Worm (Caenorhabditis elegans) whole organism, L3 larva: Measurements from ENCODE around the gene T01G5.7.

Experiments used
- R02D3.7 ChIP-seq: fragments of 150-350 bp; optimal IDR thresholded peaks from 2 replicates; lab custom pipeline; 2014; ENCODE audit warnings: missing biosample characterization, missing genetic modification characterization
- ZK546.5 ChIP-seq: sonication (generic microtip); optimal IDR thresholded peaks from 2 replicates; lab custom pipeline; 2017; ENCODE audit warnings: missing biosample characterization, missing genetic modification characterization
- aly-2 ChIP-seq: fragments of 150-350 bp; optimal IDR thresholded peaks from 2 replicates; lab custom pipeline; 2014; ENCODE audit warnings: missing biosample characterization, missing genetic modification characterization
- ama-1 ChIP-seq: fragments of 150-350 bp; optimal IDR thresholded peaks from 2 replicates; lab custom pipeline; 2018
- ceh-16 ChIP-seq: sonication (generic microtip); optimal IDR thresholded peaks from 2 replicates; lab custom pipeline; 2017; ENCODE audit warnings: missing biosample characterization, missing genetic modification characterization
- ceh-28 ChIP-seq: fragments of 150-350 bp; optimal IDR thresholded peaks from 2 replicates; lab custom pipeline; 2014; ENCODE audit warnings: missing biosample characterization, missing genetic modification reagents, missing genetic modification characterization
- ceh-9 ChIP-seq: sonication (generic microtip); optimal IDR thresholded peaks from 2 replicates; lab custom pipeline; 2018; ENCODE audit warnings: missing biosample characterization, missing genetic modification characterization
- daf-12 ChIP-seq: fragments of 150-350 bp; optimal IDR thresholded peaks from 2 replicates; lab custom pipeline; 2014; ENCODE audit warnings: missing biosample characterization, missing genetic modification reagents, missing genetic modification characterization
- egl-27 ChIP-seq: sonication (generic microtip); optimal IDR thresholded peaks from 4 replicates; lab custom pipeline; 2017; ENCODE audit warnings: missing biosample characterization, missing genetic modification reagents, missing genetic modification characterization
- elt-1 ChIP-seq: fragments of 150-350 bp; optimal IDR thresholded peaks from 2 replicates; lab custom pipeline; 2014; ENCODE audit warnings: missing biosample characterization, missing genetic modification characterization
- elt-2 ChIP-seq: sonication (generic microtip); optimal IDR thresholded peaks from 2 replicates; lab custom pipeline; 2016; ENCODE audit warnings: missing genetic modification reagents, mild to moderate bottlenecking, missing genetic modification characterization, missing compliant biosample characterization
- elt-3 ChIP-seq, 3 experiments: fragments of 150-350 bp in 1 of 3; sonication (generic microtip) in 2 of 3; optimal IDR thresholded peaks; 2 replicates in 2 of 3; 4 replicates in 1 of 3; lab custom pipeline; 2014 to 2017; ENCODE audit warnings: missing biosample characterization in 3 of 3, missing genetic modification characterization in 3 of 3
- fkh-10 ChIP-seq: sonication (generic microtip); optimal IDR thresholded peaks from 2 replicates; lab custom pipeline; 2017; ENCODE audit warnings: missing biosample characterization, missing genetic modification reagents, missing genetic modification characterization
- fos-1 ChIP-seq: fragments of 150-350 bp; optimal IDR thresholded peaks from 2 replicates; lab custom pipeline; 2014; ENCODE audit warnings: missing biosample characterization, missing genetic modification characterization
- hmg-11 ChIP-seq: sonication (generic microtip); optimal IDR thresholded peaks from 2 replicates; lab custom pipeline; 2016; ENCODE audit warnings: missing genetic modification characterization, missing compliant biosample characterization
- jun-1 ChIP-seq: fragments of 150-350 bp; optimal IDR thresholded peaks from 2 replicates; lab custom pipeline; 2014; ENCODE audit warnings: missing biosample characterization, missing genetic modification reagents, missing genetic modification characterization
- lin-15B ChIP-seq: fragments of 150-350 bp; optimal IDR thresholded peaks from 2 replicates; lab custom pipeline; 2014; ENCODE audit warnings: missing biosample characterization, missing genetic modification characterization
- lin-39 ChIP-seq: fragments of 150-350 bp; optimal IDR thresholded peaks from 2 replicates; lab custom pipeline; 2018; ENCODE audit warnings: missing biosample characterization, missing genetic modification reagents, missing genetic modification characterization
- lsy-12 ChIP-seq: sonication (generic microtip); optimal IDR thresholded peaks from 2 replicates; lab custom pipeline; 2016; ENCODE audit warnings: mild to moderate bottlenecking, missing genetic modification characterization, missing compliant biosample characterization
- mdl-1 ChIP-seq: fragments of 150-350 bp; optimal IDR thresholded peaks from 2 replicates; lab custom pipeline; 2014; ENCODE audit warnings: missing biosample characterization, missing genetic modification characterization
- mml-1 ChIP-seq: fragments of 150-350 bp; sonication (generic microtip); optimal IDR thresholded peaks from 3 replicates; lab custom pipeline; 2014; ENCODE audit warnings: missing biosample characterization, missing genetic modification characterization
- nfya-1 ChIP-seq: sonication (generic microtip); optimal IDR thresholded peaks from 2 replicates; lab custom pipeline; 2017; ENCODE audit warnings: missing genetic modification characterization, mild to moderate bottlenecking, missing compliant biosample characterization, antibody characterized with exemption, moderate library complexity; ENCODE audit not compliant: insufficient read depth
- nhr-11 ChIP-seq: fragments of 150-350 bp; optimal IDR thresholded peaks from 2 replicates; lab custom pipeline; 2014; ENCODE audit warnings: missing biosample characterization, missing genetic modification characterization
- nhr-12 ChIP-seq: fragments of 150-350 bp; optimal IDR thresholded peaks from 2 replicates; lab custom pipeline; 2014; ENCODE audit warnings: missing biosample characterization, missing genetic modification characterization
- nhr-23 ChIP-seq: fragments of 150-350 bp; optimal IDR thresholded peaks from 2 replicates; lab custom pipeline; 2014; ENCODE audit warnings: missing biosample characterization, missing genetic modification reagents, missing genetic modification characterization
- nhr-25 ChIP-seq: sonication (generic microtip); optimal IDR thresholded peaks from 2 replicates; lab custom pipeline; 2017; ENCODE audit warnings: missing biosample characterization, missing genetic modification characterization
- nhr-28 ChIP-seq: fragments of 150-350 bp; optimal IDR thresholded peaks from 2 replicates; lab custom pipeline; 2014; ENCODE audit warnings: missing biosample characterization, missing genetic modification characterization
- nhr-43 ChIP-seq: sonication (generic microtip); optimal IDR thresholded peaks from 2 replicates; lab custom pipeline; 2016; ENCODE audit warnings: mild to moderate bottlenecking, missing genetic modification characterization, missing compliant biosample characterization; ENCODE audit not compliant: poor library complexity, severe bottlenecking
- nhr-67 ChIP-seq: fragments of 150-350 bp; optimal IDR thresholded peaks from 2 replicates; lab custom pipeline; 2014; ENCODE audit warnings: missing biosample characterization, missing genetic modification characterization
- nhr-76 ChIP-seq: fragments of 150-350 bp; sonication (generic microtip); optimal IDR thresholded peaks from 5 replicates; lab custom pipeline; 2014; ENCODE audit warnings: missing biosample characterization, missing genetic modification characterization
- nhr-77 ChIP-seq: fragments of 150-350 bp; optimal IDR thresholded peaks from 2 replicates; lab custom pipeline; 2014; ENCODE audit warnings: missing biosample characterization, missing genetic modification characterization
- pha-4 ChIP-seq: fragments of 150-350 bp; optimal IDR thresholded peaks from 2 replicates; lab custom pipeline; 2014; ENCODE audit warnings: missing biosample characterization, missing genetic modification reagents, missing genetic modification characterization
- skn-1 ChIP-seq: fragments of 150-350 bp; optimal IDR thresholded peaks from 2 replicates; lab custom pipeline; 2014; ENCODE audit warnings: missing biosample characterization, missing genetic modification characterization
- snpc-4 ChIP-seq: fragments of 150-350 bp; optimal IDR thresholded peaks from 2 replicates; lab custom pipeline; 2014; ENCODE audit warnings: missing biosample characterization, missing genetic modification characterization
- tbx-2 ChIP-seq: sonication (generic microtip); optimal IDR thresholded peaks from 2 replicates; lab custom pipeline; 2016; ENCODE audit warnings: mild to moderate bottlenecking, missing genetic modification characterization, missing compliant biosample characterization
- unc-39 ChIP-seq: sonication (generic microtip); optimal IDR thresholded peaks from 4 replicates; lab custom pipeline; 2017; ENCODE audit warnings: missing biosample characterization, missing genetic modification characterization
- unc-62 ChIP-seq: fragments of 150-350 bp; sonication (generic microtip); optimal IDR thresholded peaks from 4 replicates; lab custom pipeline; 2014; ENCODE audit warnings: missing biosample characterization, missing genetic modification reagents, missing genetic modification characterization
- zag-1 ChIP-seq: fragments of 150-350 bp; optimal IDR thresholded peaks from 2 replicates; lab custom pipeline; 2014; ENCODE audit warnings: missing biosample characterization, missing genetic modification characterization
- ztf-11 ChIP-seq: fragments of 150-350 bp; optimal IDR thresholded peaks from 2 replicates; lab custom pipeline; 2014; ENCODE audit warnings: missing biosample characterization, missing genetic modification characterization
- ztf-4 ChIP-seq: fragments of 150-350 bp; optimal IDR thresholded peaks from 2 replicates; lab custom pipeline; 2014; ENCODE audit warnings: missing biosample characterization, missing genetic modification characterization

Gene T01G5.7

DNA sequence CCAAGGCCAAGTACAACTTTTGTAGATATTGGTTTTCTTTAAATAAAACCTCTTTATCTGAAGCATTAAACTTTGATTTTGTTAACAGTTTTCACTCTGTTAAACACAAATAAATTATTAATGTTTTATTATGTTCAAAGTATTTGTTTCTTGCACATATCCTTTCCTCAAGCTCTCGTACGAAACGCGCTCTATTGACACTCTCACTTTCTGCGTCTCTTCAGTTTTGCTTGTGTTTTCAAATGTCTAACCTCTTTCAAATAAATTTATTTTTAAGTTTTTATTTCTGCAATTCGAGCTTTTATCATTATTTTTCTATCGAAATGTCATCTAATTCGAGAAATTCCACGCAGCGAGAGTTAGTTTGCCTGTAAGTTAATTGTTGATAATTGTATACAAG is 32.0 kb downstream of the T01G5.7 start, which contains the start of gene K08F9.4:
Gene K08F9.4, plus strand, starts transcription at position 222 of the 400 bp plus-strand sequence.
- TF ChIP-seq unc-39 (tag; lab: Kevin White, UChicago) (no peak), nhr-25 (peak; percentile 49), lin-15B (tag; lab: Kevin White, UChicago) (peak; percentile 87), nhr-67 (tag; lab: Kevin White, UChicago) (no peak), pha-4 (tag; lab: Kevin White, UChicago) (peak; percentile 93), elt-1 (tag; lab: Kevin White, UChicago) (no peak), skn-1 (no peak), zag-1 (tag; lab: Kevin White, UChicago) (no peak), ztf-4 (no peak), daf-12 (tag; lab: Kevin White, UChicago) (no peak), lsy-12 (tag; lab: Kevin White, UChicago) (no peak), ceh-28 (no peak), hmg-11 (tag; lab: Kevin White, UChicago) (peak; percentile 32), nhr-77 (tag; lab: Kevin White, UChicago) (no peak), nhr-11 (tag; lab: Kevin White, UChicago) (no peak), mdl-1 (tag; lab: Kevin White, UChicago) (no peak), ztf-11 (no peak), nfya-1 (tag; lab: Kevin White, UChicago) (peak; percentile 71), mml-1 (tag; lab: Kevin White, UChicago) (no peak), fos-1 (tag; lab: Kevin White, UChicago) (no peak), nhr-23 (peak; percentile 92), ZK546.5 (no peak), fkh-10 (GFP tag; lab: Kevin White, UChicago) (no peak), nhr-12 (no peak), nhr-43 (peak; percentile 52), elt-2 (tag; lab: Kevin White, UChicago) (peak; percentile 7), egl-27 (tag; lab: Kevin White, UChicago) (no peak), snpc-4 (peak; percentile 71), nhr-28 (tag; lab: Kevin White, UChicago) (no peak), R02D3.7 (no peak), aly-2 (tag; lab: Kevin White, UChicago) (no peak), lin-39 (tag; lab: Kevin White, UChicago) (no peak)

ce11 chrV:15147776-15148175 is 36.0 kb downstream of the T01G5.7 start, which contains the start of gene T09F5.20:
TSS of gene T09F5.20 (minus strand) at chrV:15147876.
- no peak for TF ChIP-seq hmg-11 (tag; lab: Kevin White, UChicago)
- TF ChIP-seq nhr-25, result no peak
- TF ChIP-seq mml-1 (tag; lab: Kevin White, UChicago), result no peak
- no peak for TF ChIP-seq elt-2 (tag; lab: Kevin White, UChicago)
- no peak for TF ChIP-seq lin-15B (tag; lab: Kevin White, UChicago)
- TF ChIP-seq fkh-10 (GFP tag; lab: Kevin White, UChicago), result no peak
- no peak for TF ChIP-seq nhr-12
- no peak for TF ChIP-seq tbx-2 (tag; lab: Kevin White, UChicago)
- TF ChIP-seq ceh-28, result no peak
- TF ChIP-seq ztf-4, result no peak
- no peak for TF ChIP-seq snpc-4
- TF ChIP-seq zag-1 (tag; lab: Kevin White, UChicago), result no peak
- no peak for TF ChIP-seq lsy-12 (tag; lab: Kevin White, UChicago)
- no peak for TF ChIP-seq ZK546.5
- no peak for TF ChIP-seq ama-1
- TF ChIP-seq ceh-16 (tag; lab: Kevin White, UChicago), result no peak
- no peak for TF ChIP-seq ztf-11
- TF ChIP-seq nhr-77 (tag; lab: Kevin White, UChicago), result no peak
- no peak for TF ChIP-seq fos-1 (tag; lab: Kevin White, UChicago)
- no peak for TF ChIP-seq nfya-1 (tag; lab: Kevin White, UChicago)

DNA sequence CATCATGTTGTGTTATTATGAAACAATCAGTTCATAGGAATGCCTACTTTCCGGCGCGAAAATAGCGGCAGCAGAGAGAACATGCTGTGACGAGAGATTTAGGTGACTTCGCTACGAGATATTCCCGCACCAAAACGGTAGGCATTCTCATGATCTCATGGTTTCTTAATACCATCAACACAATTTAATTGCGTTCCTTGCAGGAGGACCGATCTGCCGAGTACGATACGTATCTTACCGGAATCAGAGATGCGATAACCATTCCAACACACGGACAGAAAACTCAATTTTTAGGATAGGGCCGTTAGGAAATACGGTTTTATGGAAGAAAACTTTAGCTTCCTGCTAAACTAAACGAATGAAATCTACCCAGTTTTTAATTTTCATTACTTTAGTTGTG is 37.0 kb downstream of the T01G5.7 start, which contains the start of gene T09F5.1:
Gene T09F5.1, plus strand, starts transcription at position 301 of the 400 bp plus-strand sequence.
- TF ChIP-seq elt-3 (tag; optimal IDR thresholded peaks at IDR 0.05; lab: Kevin White, UChicago), result no peak
- no peak for TF ChIP-seq daf-12 (tag; lab: Kevin White, UChicago)
- TF ChIP-seq pha-4 (tag; lab: Kevin White, UChicago), result no peak
- no peak for TF ChIP-seq egl-27 (tag; lab: Kevin White, UChicago)
- no peak for TF ChIP-seq lin-39 (tag; lab: Kevin White, UChicago)
- no peak for TF ChIP-seq jun-1 (tag; lab: Kevin White, UChicago)
- no peak for TF ChIP-seq ceh-9 (tag; lab: Kevin White, UChicago)
- no peak for TF ChIP-seq ztf-11
- TF ChIP-seq ceh-28, result no peak
- no peak for TF ChIP-seq fos-1 (tag; lab: Kevin White, UChicago)
- no peak for TF ChIP-seq tbx-2 (tag; lab: Kevin White, UChicago)
- no peak for TF ChIP-seq elt-2 (tag; lab: Kevin White, UChicago)
- TF ChIP-seq ztf-4, result no peak
- no peak for TF ChIP-seq unc-62 (GFP tag; lab: Kevin White, UChicago)
- TF ChIP-seq nhr-76 (tag; lab: Kevin White, UChicago), result no peak
- TF ChIP-seq ceh-16 (tag; lab: Kevin White, UChicago), result no peak
